Worm (Caenorhabditis elegans) whole organism, L4 larva: Measurements from ENCODE around the gene str-175.

Experiments
- F37D6.2 ChIP-seq: sonication (generic microtip); optimal IDR thresholded peaks from 2 replicates; lab custom pipeline; 2016; ENCODE audit warnings: mild to moderate bottlenecking, missing genetic modification characterization, missing compliant biosample characterization
- T20F7.1 ChIP-seq: fragments of 200-800 bp; sonication (Bioruptor generic); optimal IDR thresholded peaks from 2 replicates; lab custom pipeline; 2018; ENCODE audit warnings: mild to moderate bottlenecking, missing genetic modification characterization, missing compliant biosample characterization
- ZK546.5 ChIP-seq, 2 experiments: sonication (generic microtip); optimal IDR thresholded peaks; 2 replicates each; lab custom pipeline; 2017; ENCODE audit warnings: missing biosample characterization in 2 of 2, missing genetic modification characterization in 2 of 2
- aha-1 ChIP-seq: fragments of 150-350 bp; peaks from one replicate; lab custom pipeline; 2014; ENCODE audit warnings: missing biosample characterization, missing genetic modification characterization
- aly-2 ChIP-seq: sonication (generic microtip); optimal IDR thresholded peaks from 2 replicates; lab custom pipeline; 2018; ENCODE audit warnings: missing biosample characterization, missing genetic modification characterization
- ama-1 ChIP-seq: fragments of 150-350 bp; optimal IDR thresholded peaks from 2 replicates; lab custom pipeline; 2014; ENCODE audit warnings: inconsistent platforms, mixed read lengths
- arid-1 ChIP-seq: fragments of 200-800 bp; sonication (Bioruptor generic); conservative IDR thresholded peaks from 2 replicates; pipeline ENCODE4 v1.3.6; 2022; ENCODE audit warnings: missing genetic modification reagents, missing genetic modification characterization, missing compliant biosample characterization
- ceh-28 ChIP-seq: fragments of 150-350 bp; optimal IDR thresholded peaks from 2 replicates; lab custom pipeline; 2014; ENCODE audit warnings: missing biosample characterization, missing genetic modification reagents, missing genetic modification characterization
- ceh-32 ChIP-seq: sonication (generic microtip); optimal IDR thresholded peaks from 2 replicates; lab custom pipeline; 2016; ENCODE audit warnings: mild to moderate bottlenecking, missing genetic modification characterization, missing compliant biosample characterization; ENCODE audit not compliant: poor library complexity
- ces-1 ChIP-seq: fragments of 150-350 bp; sonication (generic microtip); optimal IDR thresholded peaks from 4 replicates; lab custom pipeline; 2014; ENCODE audit warnings: missing biosample characterization, missing genetic modification reagents, missing genetic modification characterization
- ctbp-1 ChIP-seq: fragments of 200-800 bp; sonication (Bioruptor generic); IDR thresholded peaks from 2 replicates; pipeline ENCODE4 v1.3.6; 2022; ENCODE audit warnings: missing genetic modification reagents, missing genetic modification characterization, missing compliant biosample characterization
- dve-1 ChIP-seq: sonication (generic microtip); optimal IDR thresholded peaks from 2 replicates; lab custom pipeline; 2017; ENCODE audit warnings: antibody characterized with exemption, mild to moderate bottlenecking, missing genetic modification characterization, missing compliant biosample characterization; ENCODE audit not compliant: insufficient read depth
- fos-1 ChIP-seq: fragments of 150-350 bp; optimal IDR thresholded peaks from 2 replicates; lab custom pipeline; 2014; ENCODE audit warnings: missing biosample characterization, missing genetic modification characterization
- gei-8 ChIP-seq: fragments of 200-800 bp; sonication (Bioruptor generic); optimal IDR thresholded peaks from 2 replicates; lab custom pipeline; 2018; ENCODE audit warnings: mild to moderate bottlenecking, missing genetic modification characterization, missing compliant biosample characterization
- hif-1 ChIP-seq, 2 experiments: sonication (generic microtip); optimal IDR thresholded peaks; 2 replicates each; lab custom pipeline; 2016 to 2017; ENCODE audit warnings: missing compliant biosample characterization in 2 of 2, missing genetic modification characterization in 2 of 2, missing genetic modification reagents in 2 of 2, missing genotype in 2 of 2, mild to moderate bottlenecking in 1 of 2
- hlh-11 ChIP-seq: fragments of 200-800 bp; sonication (Bioruptor generic); optimal IDR thresholded peaks from 2 replicates; lab custom pipeline; 2018; ENCODE audit warnings: mild to moderate bottlenecking, missing genetic modification characterization, missing compliant biosample characterization
- lin-1 ChIP-seq: fragments of 200-800 bp; sonication (Bioruptor generic); IDR thresholded peaks from 2 replicates; pipeline ENCODE4 v1.3.6; 2022; ENCODE audit warnings: missing genetic modification reagents, missing genetic modification characterization, missing compliant biosample characterization
- lin-15B ChIP-seq: fragments of 150-350 bp; sonication (generic microtip); optimal IDR thresholded peaks from 3 replicates; lab custom pipeline; 2014; ENCODE audit warnings: missing biosample characterization, missing genetic modification characterization
- lin-29 ChIP-seq: fragments of 200-800 bp; sonication (Bioruptor generic); IDR thresholded peaks from 2 replicates; pipeline ENCODE4 v1.3.6; 2022; ENCODE audit warnings: missing genetic modification reagents, missing genetic modification characterization, missing compliant biosample characterization
- lin-39 ChIP-seq: fragments of 150-350 bp; optimal IDR thresholded peaks from 2 replicates; lab custom pipeline; 2014; ENCODE audit warnings: missing biosample characterization, missing genetic modification reagents, missing genetic modification characterization
- lir-3 ChIP-seq: sonication (generic microtip); optimal IDR thresholded peaks from 2 replicates; lab custom pipeline; 2016; ENCODE audit warnings: mild to moderate bottlenecking, missing genetic modification characterization, missing compliant biosample characterization
- madf-5 ChIP-seq, 2 experiments: fragments of 200-800 bp; sonication (Bioruptor generic); IDR thresholded peaks; 2 replicates each; pipeline ENCODE4 v1.3.6; 2022; ENCODE audit warnings: missing compliant biosample characterization in 2 of 2, missing genetic modification characterization in 2 of 2
- mdl-1 ChIP-seq, 2 experiments: fragments of 150-350 bp in 1 of 2; sonication (generic microtip) in 1 of 2; optimal IDR thresholded peaks; 2 replicates each; lab custom pipeline; 2014 to 2017; ENCODE audit warnings: missing biosample characterization in 2 of 2, missing genetic modification characterization in 2 of 2
- mxl-2 ChIP-seq: fragments of 200-800 bp; sonication (Bioruptor generic); conservative IDR thresholded peaks from 2 replicates; pipeline ENCODE4 v1.3.6; 2022; ENCODE audit warnings: missing genetic modification reagents, missing genetic modification characterization, missing compliant biosample characterization
- mxl-3 ChIP-seq: fragments of 200-800 bp; sonication (Bioruptor generic); optimal IDR thresholded peaks from 2 replicates; lab custom pipeline; 2018; ENCODE audit warnings: mild to moderate bottlenecking, missing genetic modification characterization, missing compliant biosample characterization
- nhr-102 ChIP-seq: sonication (generic microtip); optimal IDR thresholded peaks from 2 replicates; lab custom pipeline; 2016; ENCODE audit warnings: mild to moderate bottlenecking, missing genetic modification characterization, moderate library complexity, missing compliant biosample characterization
- nhr-11 ChIP-seq: fragments of 150-350 bp; optimal IDR thresholded peaks from 2 replicates; lab custom pipeline; 2014; ENCODE audit warnings: missing biosample characterization, missing genetic modification characterization
- nhr-111 ChIP-seq: fragments of 200-800 bp; sonication (Bioruptor generic); optimal IDR thresholded peaks from 2 replicates; lab custom pipeline; 2018; ENCODE audit warnings: mild to moderate bottlenecking, missing genetic modification characterization, missing compliant biosample characterization
- nhr-28 ChIP-seq: fragments of 150-350 bp; optimal IDR thresholded peaks from 2 replicates; lab custom pipeline; 2014; ENCODE audit warnings: missing biosample characterization, missing genetic modification characterization
- nhr-77 ChIP-seq: fragments of 150-350 bp; optimal IDR thresholded peaks from 2 replicates; lab custom pipeline; 2014; ENCODE audit warnings: missing biosample characterization, missing genetic modification characterization
- saeg-2 ChIP-seq: fragments of 200-800 bp; sonication (Bioruptor generic); IDR thresholded peaks from 2 replicates; pipeline ENCODE4 v1.3.6; 2022; ENCODE audit warnings: missing genetic modification reagents, missing genetic modification characterization, missing compliant biosample characterization
- skn-1 ChIP-seq: fragments of 150-350 bp; optimal IDR thresholded peaks from 2 replicates; lab custom pipeline; 2014; ENCODE audit warnings: missing biosample characterization, missing genetic modification characterization
- spr-1 ChIP-seq: sonication (generic microtip); optimal IDR thresholded peaks from 2 replicates; lab custom pipeline; 2016; ENCODE audit warnings: mild to moderate bottlenecking, missing genetic modification characterization, missing compliant biosample characterization
- tra-1 ChIP-seq: fragments of 200-800 bp; sonication (Bioruptor generic); IDR thresholded peaks from 2 replicates; pipeline ENCODE4 v1.3.6; 2022; ENCODE audit warnings: missing genetic modification reagents, missing genetic modification characterization, missing compliant biosample characterization
- zag-1 ChIP-seq: fragments of 150-350 bp; optimal IDR thresholded peaks from 2 replicates; lab custom pipeline; 2014; ENCODE audit warnings: missing biosample characterization, missing genetic modification characterization
- zfp-2 ChIP-seq: sonication (generic microtip); optimal IDR thresholded peaks from 2 replicates; lab custom pipeline; 2016; ENCODE audit warnings: mild to moderate bottlenecking, missing genetic modification characterization, missing compliant biosample characterization
- ztf-11 ChIP-seq: fragments of 150-350 bp; optimal IDR thresholded peaks from 2 replicates; lab custom pipeline; 2014; ENCODE audit warnings: missing biosample characterization, missing genetic modification characterization
- ztf-7 ChIP-seq: fragments of 150-350 bp; optimal IDR thresholded peaks from 2 replicates; lab custom pipeline; 2014; ENCODE audit warnings: missing biosample characterization, missing genetic modification characterization

str-175 gene

ce11 chrIV:4905645-4906135, 35.2 kb upstream of the str-175 start, which contains the start of gene T08B6.4:
Gene T08B6.4 (plus strand): TSS chrIV:4905695.
- TF ChIP-seq aha-1 (tag; lab: Kevin White, UChicago), result peak; percentile 12
- TF ChIP-seq lin-39 (tag; lab: Kevin White, UChicago), result no peak
- no peak for TF ChIP-seq ZK546.5 (tag; optimal IDR thresholded peaks at IDR 0.05; lab: Kevin White, UChicago)
- peak; percentile 87 for TF ChIP-seq ceh-28 (tag; lab: Kevin White, UChicago)
- no peak for TF ChIP-seq nhr-111 (GFP tag; lab: Kevin White, UChicago)
- TF ChIP-seq, all 104 proteins: peak for 2

- TF ChIP-seq F37D6.2 (tag; lab: Kevin White, UChicago) (no peak), aha-1 (tag; lab: Kevin White, UChicago) (peak; percentile 52)
These were observed 33.5 kb upstream of the str-175 start, which contains the start of gene str-161 for ce11 chrIV:4903961-4904360. Gene str-161 (minus strand): TSS chrIV:4904061.

- no peak for TF ChIP-seq madf-5 (GFP tag; IDR thresholded peaks at IDR 0.05; lab: Robert Waterston, UW)
- TF ChIP-seq nhr-28 (tag; lab: Kevin White, UChicago), result no peak
- no peak for TF ChIP-seq F37D6.2 (tag; lab: Kevin White, UChicago)
- TF ChIP-seq lin-15B (tag; lab: Kevin White, UChicago), result no peak
- TF ChIP-seq ztf-7 (tag; lab: Kevin White, UChicago), result no peak
- no peak for TF ChIP-seq lin-1
- TF ChIP-seq mxl-3 (GFP tag; lab: Kevin White, UChicago), result no peak
- TF ChIP-seq lin-39 (tag; lab: Kevin White, UChicago), result no peak
- TF ChIP-seq fos-1 (tag; lab: Kevin White, UChicago), result no peak
These were observed 20.1 kb upstream of the str-175 start, which contains the start of gene T08B6.9 for ce11 chrIV:4890543-4890942. Gene T08B6.9 (plus strand): TSS chrIV:4890843.

- TF ChIP-seq ces-1 (no peak), ztf-11 (tag; lab: Kevin White, UChicago) (no peak), hif-1 (tag; optimal IDR thresholded peaks at IDR 0.05; lab: Kevin White, UChicago) (no peak), nhr-11 (no peak), arid-1 (GFP tag; lab: Robert Waterston, UW) (no peak), ctbp-1 (GFP tag; lab: Robert Waterston, UW) (no peak), ama-1 (lab: Kevin White, UChicago) (no peak), aly-2 (tag; lab: Kevin White, UChicago) (no peak), nhr-77 (tag; lab: Kevin White, UChicago) (no peak), T20F7.1 (GFP tag; lab: Kevin White, UChicago) (no peak), nhr-102 (tag; lab: Kevin White, UChicago) (no peak), madf-5 (GFP tag; IDR thresholded peaks at IDR 0.05; lab: Robert Waterston, UW) (no peak), ceh-32 (no peak), hlh-11 (tag; lab: Kevin White, UChicago) (no peak), tra-1 (GFP tag; lab: Robert Waterston, UW) (no peak), zag-1 (no peak), mxl-2 (no peak)
These were observed 19.2 kb upstream of the str-175 start, which contains the start of gene sgnh-1 for ce11 chrIV:4889613-4890012. Gene sgnh-1 (plus strand): TSS chrIV:4889913.

- TF ChIP-seq saeg-2 (no peak), zfp-2 (tag; lab: Kevin White, UChicago) (no peak), lin-29 (no peak), tra-1 (GFP tag; lab: Robert Waterston, UW) (no peak), lir-3 (no peak), skn-1 (tag; lab: Kevin White, UChicago) (no peak), mdl-1 (tag; optimal IDR thresholded peaks at IDR 0.05; lab: Kevin White, UChicago) (no peak), dve-1 (tag; lab: Kevin White, UChicago) (no peak), madf-5 (GFP tag; IDR thresholded peaks at IDR 0.05; lab: Robert Waterston, UW) (no peak), spr-1 (tag; lab: Kevin White, UChicago) (no peak), lin-39 (tag; lab: Kevin White, UChicago) (no peak), F37D6.2 (tag; lab: Kevin White, UChicago) (no peak), ztf-11 (tag; lab: Kevin White, UChicago) (no peak), gei-8 (GFP tag; lab: Kevin White, UChicago) (no peak)
These were observed 16.8 kb upstream of the str-175 start, which contains the start of gene T08B6.1 for ce11 chrIV:4887258-4887657. Gene T08B6.1 (minus strand): TSS chrIV:4887358.
